Fruit fly (Drosophila melanogaster) whole organism, embryonic: ENCODE data around the gene mmy.

Source experiments
- Antp ChIP-seq: fragments of 200-800 bp; sonication (Bioruptor generic); optimal IDR thresholded peaks from 3 replicates; lab custom pipeline; 2016; ENCODE audit warnings: missing biosample characterization, missing genetic modification characterization
- Bdp1 ChIP-seq: fragments of 200-800 bp; sonication (Bioruptor generic); optimal IDR thresholded peaks from 3 replicates; lab custom pipeline; 2016; ENCODE audit warnings: missing biosample characterization, missing genetic modification characterization
- BtbVII ChIP-seq: fragments of 200-800 bp; sonication (Bioruptor generic); optimal IDR thresholded peaks from 3 replicates; lab custom pipeline; 2017; ENCODE audit warnings: missing biosample characterization, mild to moderate bottlenecking, missing genetic modification characterization
- CG10431 ChIP-seq: fragments of 200-800 bp; sonication (Bioruptor generic); optimal IDR thresholded peaks from 3 replicates; lab custom pipeline; 2018; ENCODE audit warnings: missing biosample characterization, mild to moderate bottlenecking, missing genetic modification characterization
- CG11085 ChIP-seq: fragments of 200-800 bp; sonication (Bioruptor generic); IDR thresholded peaks from 2 replicates; pipeline ENCODE4 v1.3.6; 2022; ENCODE audit warnings: missing biosample characterization, missing genetic modification characterization
- CG12659 ChIP-seq: fragments of 200-800 bp; sonication (Bioruptor generic); optimal IDR thresholded peaks from 3 replicates; lab custom pipeline; 2017; ENCODE audit warnings: mild to moderate bottlenecking, missing biosample characterization, missing genetic modification reagents, missing genetic modification characterization
- CG14710 ChIP-seq: fragments of 200-800 bp; sonication (Bioruptor generic); optimal IDR thresholded peaks from 3 replicates; lab custom pipeline; 2019; ENCODE audit warnings: missing biosample characterization, mild to moderate bottlenecking, missing genetic modification characterization, moderate library complexity
- CG15696 ChIP-seq: fragments of 200-800 bp; sonication (Bioruptor generic); optimal IDR thresholded peaks from 2 replicates; lab custom pipeline; 2019; ENCODE audit warnings: missing biosample characterization, mild to moderate bottlenecking, missing genetic modification characterization, moderate library complexity
- CG1603 ChIP-seq: fragments of 200-800 bp; sonication (Bioruptor generic); optimal IDR thresholded peaks from 2 replicates; lab custom pipeline; 2019; ENCODE audit warnings: missing biosample characterization, mild to moderate bottlenecking, missing genetic modification characterization, moderate library complexity
- CG2129 ChIP-seq: fragments of 200-800 bp; sonication (Bioruptor generic); IDR thresholded peaks from 2 replicates; pipeline ENCODE4 v1.3.6; 2022; ENCODE audit warnings: missing biosample characterization, missing genetic modification characterization; ENCODE audit not compliant: partially characterized antibody
- CG2678 ChIP-seq: fragments of 200-800 bp; sonication (Bioruptor generic); optimal IDR thresholded peaks from 3 replicates; lab custom pipeline; 2019; ENCODE audit warnings: missing biosample characterization, mild to moderate bottlenecking, missing genetic modification characterization, moderate library complexity
- CG30431 ChIP-seq: fragments of 200-800 bp; sonication (Bioruptor generic); optimal IDR thresholded peaks from 2 replicates; lab custom pipeline; 2017; ENCODE audit warnings: missing biosample characterization, missing genetic modification characterization
- CG34224 ChIP-seq: fragments of 200-800 bp; sonication (Bioruptor generic); IDR thresholded peaks from 3 replicates; pipeline ENCODE4 v1.3.6; 2022; ENCODE audit warnings: missing biosample characterization, missing genetic modification characterization; ENCODE audit not compliant: partially characterized antibody
- CG4424 ChIP-seq: fragments of 200-800 bp; sonication (Bioruptor generic); optimal IDR thresholded peaks from 3 replicates; lab custom pipeline; 2016; ENCODE audit warnings: missing biosample characterization, missing genetic modification characterization
- CG4854 ChIP-seq: fragments of 200-800 bp; sonication (Bioruptor generic); optimal IDR thresholded peaks from 2 replicates; lab custom pipeline; 2016; ENCODE audit warnings: missing biosample characterization, missing genetic modification characterization, inconsistent platforms
- CG6272 ChIP-seq: fragments of 200-800 bp; sonication (Bioruptor generic); IDR thresholded peaks from 2 replicates; pipeline ENCODE4 v1.3.6; 2022; ENCODE audit warnings: missing biosample characterization, missing genetic modification characterization
- CG7357 ChIP-seq: fragments of 200-800 bp; sonication (Bioruptor generic); IDR thresholded peaks from 3 replicates; pipeline ENCODE4 v1.3.6; 2022; ENCODE audit warnings: missing biosample characterization, missing genetic modification characterization
- CG7786 ChIP-seq: fragments of 200-800 bp; sonication (Bioruptor generic); optimal IDR thresholded peaks from 2 replicates; lab custom pipeline; 2016; ENCODE audit warnings: missing biosample characterization, missing genetic modification characterization
- CG8924 ChIP-seq: fragments of 200-800 bp; optimal IDR thresholded peaks from 3 replicates; lab custom pipeline; 2019; ENCODE audit warnings: missing biosample characterization, mild to moderate bottlenecking, missing genetic modification characterization, moderate library complexity
- Camta ChIP-seq: fragments of 200-800 bp; sonication (Bioruptor generic); optimal IDR thresholded peaks from 2 replicates; lab custom pipeline; 2016; ENCODE audit warnings: missing biosample characterization, missing genetic modification characterization
- CoRest ChIP-seq: fragments of 200-800 bp; sonication (Bioruptor generic); optimal IDR thresholded peaks from 3 replicates; lab custom pipeline; 2018; ENCODE audit warnings: missing biosample characterization, mild to moderate bottlenecking, missing genetic modification characterization, moderate library complexity
- CrebB ChIP-seq: fragments of 200-800 bp; sonication (Bioruptor generic); optimal IDR thresholded peaks from 3 replicates; lab custom pipeline; 2018; ENCODE audit warnings: missing biosample characterization, mild to moderate bottlenecking, missing genetic modification characterization
- Fer3 ChIP-seq: fragments of 200-800 bp; sonication (Bioruptor generic); optimal IDR thresholded peaks from 2 replicates; lab custom pipeline; 2018; ENCODE audit warnings: missing biosample characterization, mild to moderate bottlenecking, missing genetic modification characterization, moderate library complexity
- Gsc ChIP-seq: fragments of 200-800 bp; sonication (Bioruptor generic); IDR thresholded peaks from 2 replicates; pipeline ENCODE4 v1.3.6; 2022; ENCODE audit warnings: missing biosample characterization, missing genetic modification characterization
- Hr39 ChIP-seq: fragments of >200 bp; optimal IDR thresholded peaks from 2 replicates; lab custom pipeline; 2017
- Mad ChIP-seq: fragments of 200-800 bp; sonication (Bioruptor generic); optimal IDR thresholded peaks from 2 replicates; lab custom pipeline; 2016; ENCODE audit warnings: missing biosample characterization, missing genetic modification characterization
- Opbp ChIP-seq: fragments of 200-800 bp; sonication (Bioruptor generic); IDR thresholded peaks from 3 replicates; pipeline ENCODE4 v1.3.6; 2022; ENCODE audit warnings: missing biosample characterization, missing genetic modification characterization; ENCODE audit not compliant: partially characterized antibody
- Rfx ChIP-seq: fragments of 200-800 bp; sonication (Bioruptor generic); IDR thresholded peaks from 2 replicates; pipeline ENCODE4 v1.3.6; 2022; ENCODE audit warnings: missing biosample characterization, missing genetic modification characterization
- Trl ChIP-seq, 3 experiments: fragments of >200 bp in 2 of 3; fragments of 200-800 bp in 1 of 3; sonication (Bioruptor generic) in 1 of 3; optimal IDR thresholded peaks; 2 replicates in 1 of 3; 3 replicates in 2 of 3; lab custom pipeline; 2016 to 2017; ENCODE audit warnings: missing biosample characterization in 1 of 3, missing genetic modification characterization in 1 of 3
- amos ChIP-seq: fragments of 200-800 bp; sonication (Bioruptor generic); IDR thresholded peaks from 2 replicates; pipeline ENCODE4 v1.3.6; 2022; ENCODE audit warnings: missing biosample characterization, missing genetic modification characterization; ENCODE audit not compliant: partially characterized antibody
- ato ChIP-seq: fragments of 200-800 bp; sonication (Bioruptor generic); IDR thresholded peaks from 2 replicates; pipeline ENCODE4 v1.3.6; 2022; ENCODE audit warnings: missing biosample characterization, missing genetic modification characterization; ENCODE audit not compliant: partially characterized antibody
- bab2 ChIP-seq: fragments of 200-800 bp; sonication (Bioruptor generic); optimal IDR thresholded peaks from 2 replicates; lab custom pipeline; 2016; ENCODE audit warnings: missing biosample characterization, missing genetic modification characterization
- caup ChIP-seq: fragments of 200-800 bp; sonication (Bioruptor generic); optimal IDR thresholded peaks from 3 replicates; lab custom pipeline; 2017; ENCODE audit warnings: missing biosample characterization, mild to moderate bottlenecking, missing genetic modification characterization, moderate library complexity; ENCODE audit not compliant: severe bottlenecking
- ci ChIP-seq: fragments of 200-800 bp; sonication (Bioruptor generic); IDR thresholded peaks from 3 replicates; pipeline ENCODE4 v1.3.6; 2022; ENCODE audit warnings: missing biosample characterization, missing genetic modification characterization
- crc ChIP-seq: fragments of 200-800 bp; sonication (Bioruptor generic); optimal IDR thresholded peaks from 2 replicates; lab custom pipeline; 2016; ENCODE audit warnings: missing biosample characterization, missing genetic modification characterization
- dati ChIP-seq: fragments of 200-800 bp; sonication (Bioruptor generic); IDR thresholded peaks from 2 replicates; pipeline ENCODE4 v1.3.6; 2022; ENCODE audit warnings: missing biosample characterization, missing genetic modification characterization
- dysf ChIP-seq: fragments of 200-800 bp; sonication (Bioruptor generic); IDR thresholded peaks from 3 replicates; pipeline ENCODE4 v1.3.6; 2022; ENCODE audit warnings: missing biosample characterization, missing genetic modification characterization
- eve ChIP-seq, 2 experiments: fragments of >200 bp; optimal IDR thresholded peaks; 2 replicates each; lab custom pipeline; 2017; ENCODE audit warnings: missing biosample characterization in 2 of 2, missing genetic modification characterization in 2 of 2
- ftz-f1 ChIP-seq: fragments of 200-800 bp; sonication (Bioruptor generic); optimal IDR thresholded peaks from 2 replicates; lab custom pipeline; 2016; ENCODE audit warnings: missing biosample characterization, missing genetic modification characterization
- gsb-n ChIP-seq: fragments of 200-800 bp; sonication (Bioruptor generic); optimal IDR thresholded peaks from 3 replicates; lab custom pipeline; 2018; ENCODE audit warnings: missing biosample characterization, mild to moderate bottlenecking, missing genetic modification characterization
- jing ChIP-seq: fragments of 200-800 bp; sonication (Bioruptor generic); optimal IDR thresholded peaks from 2 replicates; lab custom pipeline; 2018; ENCODE audit warnings: missing biosample characterization, mild to moderate bottlenecking, missing genetic modification characterization
- klu ChIP-seq: fragments of 200-800 bp; sonication (Bioruptor generic); IDR thresholded peaks from 2 replicates; pipeline ENCODE4 v1.3.6; 2022; ENCODE audit warnings: missing biosample characterization, missing genetic modification characterization
- odd ChIP-seq: fragments of 200-800 bp; sonication (Bioruptor generic); optimal IDR thresholded peaks from 2 replicates; lab custom pipeline; 2017; ENCODE audit warnings: missing biosample characterization, mild to moderate bottlenecking, missing genetic modification characterization
- pb ChIP-seq: fragments of 200-800 bp; sonication (Bioruptor generic); optimal IDR thresholded peaks from 3 replicates; lab custom pipeline; 2016; ENCODE audit warnings: missing biosample characterization, missing genetic modification characterization
- sima ChIP-seq: fragments of 200-800 bp; sonication (Bioruptor generic); optimal IDR thresholded peaks from 2 replicates; lab custom pipeline; 2016; ENCODE audit warnings: missing biosample characterization, missing genetic modification characterization
- slou ChIP-seq: fragments of 200-800 bp; sonication (Bioruptor generic); optimal IDR thresholded peaks from 3 replicates; lab custom pipeline; 2016; ENCODE audit warnings: missing biosample characterization, missing genetic modification characterization
- trem ChIP-seq: fragments of 200-800 bp; optimal IDR thresholded peaks from 3 replicates; lab custom pipeline; 2019; ENCODE audit warnings: missing biosample characterization, mild to moderate bottlenecking, missing genetic modification characterization, moderate library complexity
- yki ChIP-seq: fragments of >200 bp; optimal IDR thresholded peaks from 3 replicates; lab custom pipeline; 2018

mmy gene

DNA sequence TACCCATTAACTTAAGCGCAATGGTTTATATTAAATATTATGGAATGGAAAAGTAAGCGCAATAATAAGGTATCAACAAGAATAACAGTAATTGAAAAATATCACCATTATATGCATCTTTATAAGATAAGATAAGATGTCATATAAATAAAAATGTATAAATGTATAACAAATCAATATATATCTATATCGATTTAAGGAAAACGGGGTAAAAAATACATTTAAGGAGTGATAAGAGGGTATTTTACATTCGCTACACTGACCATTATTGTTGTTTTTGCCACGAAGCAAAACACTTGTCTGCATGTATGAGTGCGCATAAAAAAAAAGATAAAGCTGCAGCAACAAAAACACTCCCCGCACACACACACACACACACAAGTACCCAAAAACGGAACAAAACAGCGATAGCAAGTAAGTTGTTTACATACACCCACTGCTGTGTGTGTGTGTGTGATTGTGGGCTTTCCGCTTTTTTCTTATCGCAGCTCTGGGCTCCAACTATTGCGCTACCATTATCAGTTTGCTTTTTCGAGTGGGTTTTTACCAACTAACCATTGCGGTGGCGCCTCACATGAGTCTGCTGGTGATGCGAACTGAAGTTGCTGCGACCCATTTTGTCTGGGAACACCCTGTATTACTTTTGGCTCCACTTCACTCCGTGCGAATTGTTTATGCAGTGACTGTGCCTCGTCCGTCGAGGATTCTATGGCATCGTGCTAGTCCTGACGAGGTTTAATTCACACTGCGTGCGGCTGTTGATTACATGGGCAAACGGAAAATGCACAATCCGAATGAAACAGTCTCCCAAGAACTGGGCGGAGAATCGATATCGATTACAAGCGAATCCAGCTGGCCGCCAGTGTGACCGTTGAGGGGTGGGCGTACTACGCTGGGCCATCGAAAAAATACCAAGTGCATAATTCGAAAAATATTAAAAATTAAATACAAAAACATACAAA, at the start of gene mmy:
TSS of gene mmy (minus strand) at position 829 of the 962 bp plus-strand sequence.
- TF ChIP-seq CG1603 (tag; lab: Kevin White, UChicago) (peak; percentile 63), CG4424 (GFP tag; lab: Kevin White, UChicago) (peak; percentile 23), CG12659 (peak; percentile 65), bab2 (no peak), dysf (GFP tag; lab: Robert Waterston, UW) (peak; percentile 70), trem (tag; lab: Kevin White, UChicago) (peak; percentile 38), eve (GFP tag; optimal IDR thresholded peaks at IDR 0.05; lab: Kevin White, UChicago) (no peak), CG14710 (tag; lab: Kevin White, UChicago) (peak; percentile 33), CG6272 (GFP tag; lab: Robert Waterston, UW) (no peak), odd (GFP tag; lab: Kevin White, UChicago) (peak; percentile 61), pb (GFP tag; lab: Kevin White, UChicago) (no peak), CG15696 (tag; lab: Kevin White, UChicago) (peak; percentile 3), ato (GFP tag; lab: Robert Waterston, UW) (peak; percentile 34; the same call in 1 of the 2 replicates), CoRest (tag; lab: Kevin White, UChicago) (peak; percentile 69), jing (GFP tag; lab: Kevin White, UChicago) (no peak), Rfx (GFP tag; lab: Robert Waterston, UW) (peak; percentile 40; the same call in 1 of the 2 replicates), caup (GFP tag; lab: Kevin White, UChicago) (peak; percentile 4), Camta (GFP tag; lab: Kevin White, UChicago) (no peak), klu (GFP tag; lab: Robert Waterston, UW) (0 out of 2 replicates have a peak, but pooled peaks have one; percentile 26), yki (lab: Kevin White, UChicago) (no peak), Bdp1 (peak; percentile 41), CG7357 (GFP tag; lab: Robert Waterston, UW) (no peak), Trl (optimal IDR thresholded peaks at IDR 0.05; lab: Kevin White, UChicago) (no peak), Trl (GFP tag; optimal IDR thresholded peaks at IDR 0.05; lab: Kevin White, UChicago) (peak; percentile 13), slou (GFP tag; lab: Kevin White, UChicago) (no peak), Opbp (GFP tag; lab: Robert Waterston, UW) (peak; percentile 44; the same call in 1 of the 3 replicates), CG11085 (GFP tag; lab: Robert Waterston, UW) (no peak), CG4854 (GFP tag; lab: Kevin White, UChicago) (no peak), CG2129 (GFP tag; lab: Robert Waterston, UW) (no peak; the same call in 1 of the 2 replicates), CrebB (peak; percentile 12), CG10431 (GFP tag; lab: Kevin White, UChicago) (peak; percentile 19), CG30431 (GFP tag; lab: Kevin White, UChicago) (peak; percentile 3), dati (GFP tag; lab: Robert Waterston, UW) (no peak), amos (GFP tag; lab: Robert Waterston, UW) (peak; percentile 30; the same call in 1 of the 2 replicates), BtbVII (GFP tag; lab: Kevin White, UChicago) (peak; percentile 23), gsb-n (tag; lab: Kevin White, UChicago) (peak; percentile 15), sima (GFP tag; lab: Kevin White, UChicago) (no peak), Fer3 (tag; lab: Kevin White, UChicago) (peak; percentile 66), CG7786 (GFP tag; lab: Kevin White, UChicago) (peak; percentile 23), ftz-f1 (peak; percentile 29), Gsc (no peak), ci (GFP tag; lab: Robert Waterston, UW) (peak; percentile 62; the same call in 1 of the 3 replicates), CG8924 (tag; lab: Kevin White, UChicago) (peak; percentile 62), Hr39 (no peak), CG2678 (tag; lab: Kevin White, UChicago) (peak; percentile 73), crc (GFP tag; lab: Kevin White, UChicago) (peak; percentile 17), Mad (peak; percentile 33), CG34224 (GFP tag; lab: Robert Waterston, UW) (no peak; the same call in 2 of the 3 replicates), Antp (peak; percentile 57)
